Fruit fly (Drosophila melanogaster) whole organism, embryonic: Measurements from ENCODE around the gene Usp30.

Experiments used
- CG10462 ChIP-seq: fragments of 200-800 bp; sonication (Bioruptor generic); optimal IDR thresholded peaks from 2 replicates; lab custom pipeline; 2016; ENCODE audit warnings: missing biosample characterization, missing genetic modification characterization
- CG10979 ChIP-seq: fragments of 200-800 bp; sonication (Bioruptor generic); optimal IDR thresholded peaks from 2 replicates; lab custom pipeline; 2018; ENCODE audit warnings: missing biosample characterization, mild to moderate bottlenecking, missing genetic modification characterization, moderate library complexity
- CG11085 ChIP-seq: fragments of 200-800 bp; sonication (Bioruptor generic); IDR thresholded peaks from 2 replicates; pipeline ENCODE4 v1.3.6; 2022; ENCODE audit warnings: missing biosample characterization, missing genetic modification characterization
- CG1233 ChIP-seq: fragments of 200-800 bp; sonication (Bioruptor generic); optimal IDR thresholded peaks from 4 replicates; lab custom pipeline; 2018; ENCODE audit warnings: missing biosample characterization, mild to moderate bottlenecking, missing genetic modification characterization
- CG12391 ChIP-seq: fragments of 200-800 bp; sonication (Bioruptor generic); optimal IDR thresholded peaks from 3 replicates; lab custom pipeline; 2018; ENCODE audit warnings: missing biosample characterization, mild to moderate bottlenecking, missing genetic modification characterization, moderate library complexity
- CG12659 ChIP-seq: fragments of 200-800 bp; sonication (Bioruptor generic); optimal IDR thresholded peaks from 3 replicates; lab custom pipeline; 2017; ENCODE audit warnings: mild to moderate bottlenecking, missing biosample characterization, missing genetic modification reagents, missing genetic modification characterization
- CG13123 ChIP-seq: fragments of 200-800 bp; sonication (Bioruptor generic); optimal IDR thresholded peaks from 2 replicates; lab custom pipeline; 2016; ENCODE audit warnings: missing biosample characterization, missing genetic modification characterization
- CG13287 ChIP-seq: fragments of 200-800 bp; sonication (Bioruptor generic); IDR thresholded peaks from 2 replicates; pipeline ENCODE4 v1.3.6; 2022; ENCODE audit warnings: missing biosample characterization, missing genetic modification characterization; ENCODE audit not compliant: partially characterized antibody
- CG14667 ChIP-seq: fragments of 200-800 bp; sonication (Bioruptor generic); IDR thresholded peaks from 2 replicates; pipeline ENCODE4 v1.3.6; 2022; ENCODE audit warnings: missing biosample characterization, missing genetic modification characterization
- CG15269 ChIP-seq: fragments of 200-800 bp; sonication (Bioruptor generic); optimal IDR thresholded peaks from 2 replicates; lab custom pipeline; 2018; ENCODE audit warnings: missing biosample characterization, mild to moderate bottlenecking, missing genetic modification characterization, moderate library complexity
- CG1603 ChIP-seq: fragments of 200-800 bp; sonication (Bioruptor generic); optimal IDR thresholded peaks from 2 replicates; lab custom pipeline; 2019; ENCODE audit warnings: missing biosample characterization, mild to moderate bottlenecking, missing genetic modification characterization, moderate library complexity
- CG18262 ChIP-seq: fragments of 200-800 bp; optimal IDR thresholded peaks from 3 replicates; lab custom pipeline; 2019; ENCODE audit warnings: missing biosample characterization, mild to moderate bottlenecking, missing genetic modification characterization, moderate library complexity
- CG30403 ChIP-seq: fragments of 200-800 bp; sonication (Bioruptor generic); optimal IDR thresholded peaks from 3 replicates; lab custom pipeline; 2016; ENCODE audit warnings: missing biosample characterization, missing genetic modification characterization
- CG31224 ChIP-seq: fragments of 200-800 bp; sonication (Bioruptor generic); IDR thresholded peaks from 2 replicates; pipeline ENCODE4 v1.3.6; 2022; ENCODE audit warnings: missing biosample characterization, missing genetic modification characterization
- CG3726 ChIP-seq: fragments of 200-800 bp; sonication (Bioruptor generic); IDR thresholded peaks from 3 replicates; pipeline ENCODE4, ENCODE4 v1.3.6; 2022; ENCODE audit warnings: missing biosample characterization, missing genetic modification characterization
- CG4282 ChIP-seq: fragments of 200-800 bp; sonication (Bioruptor generic); optimal IDR thresholded peaks from 2 replicates; lab custom pipeline; 2016; ENCODE audit warnings: missing biosample characterization, missing genetic modification characterization
- CG8290 ChIP-seq, 3 experiments: fragments of 200-800 bp; sonication (Bioruptor generic); optimal IDR thresholded peaks; 2 replicates each; lab custom pipeline; 2016 to 2019; ENCODE audit warnings: missing biosample characterization in 3 of 3, missing genetic modification characterization in 3 of 3, mild to moderate bottlenecking in 2 of 3, moderate library complexity in 1 of 3
- CG8924 ChIP-seq: fragments of 200-800 bp; optimal IDR thresholded peaks from 3 replicates; lab custom pipeline; 2019; ENCODE audit warnings: missing biosample characterization, mild to moderate bottlenecking, missing genetic modification characterization, moderate library complexity
- Chrac-16 ChIP-seq: fragments of 200-800 bp; sonication (Bioruptor generic); optimal IDR thresholded peaks from 3 replicates; lab custom pipeline; 2016; ENCODE audit warnings: missing biosample characterization, missing genetic modification characterization
- D ChIP-seq, 2 experiments: fragments of 200-800 bp in 1 of 2; fragments of >200 bp in 1 of 2; sonication (Bioruptor generic) in 1 of 2; optimal IDR thresholded peaks; 2 replicates in 1 of 2; 3 replicates in 1 of 2; lab custom pipeline; 2017; ENCODE audit warnings: mild to moderate bottlenecking in 1 of 2, missing biosample characterization in 1 of 2, missing genetic modification characterization in 1 of 2, missing genetic modification reagents in 1 of 2
- Doc3 ChIP-seq: fragments of 200-800 bp; sonication (Bioruptor generic); IDR thresholded peaks from 3 replicates; pipeline ENCODE4 v1.3.6; 2022; ENCODE audit warnings: missing biosample characterization, missing genetic modification characterization; ENCODE audit not compliant: partially characterized antibody
- Dp ChIP-seq: fragments of 200-800 bp; sonication (Bioruptor generic); optimal IDR thresholded peaks from 2 replicates; lab custom pipeline; 2018; ENCODE audit warnings: missing biosample characterization, mild to moderate bottlenecking, missing genetic modification characterization, moderate library complexity
- Drgx ChIP-seq: fragments of 200-800 bp; sonication (Bioruptor generic); IDR thresholded peaks from 2 replicates; pipeline ENCODE4 v1.3.6; 2022; ENCODE audit warnings: missing biosample characterization, missing genetic modification characterization
- HLH3B ChIP-seq: fragments of 200-800 bp; sonication (Bioruptor generic); IDR thresholded peaks from 2 replicates; pipeline ENCODE4 v1.3.6; 2022; ENCODE audit warnings: missing biosample characterization, missing genetic modification characterization
- MESR4 ChIP-seq: fragments of 200-800 bp; sonication (Bioruptor generic); optimal IDR thresholded peaks from 2 replicates; lab custom pipeline; 2018; ENCODE audit warnings: missing biosample characterization, mild to moderate bottlenecking, missing genetic modification characterization, moderate library complexity
- Meics ChIP-seq: fragments of 200-800 bp; sonication (Bioruptor generic); optimal IDR thresholded peaks from 2 replicates; lab custom pipeline; 2017; ENCODE audit warnings: missing biosample characterization, mild to moderate bottlenecking, missing genetic modification characterization
- NC2α ChIP-seq: fragments of 200-800 bp; sonication (Bioruptor generic); optimal IDR thresholded peaks from 2 replicates; lab custom pipeline; 2016; ENCODE audit warnings: missing biosample characterization, missing genetic modification characterization
- Poxn ChIP-seq: fragments of 200-800 bp; sonication (Bioruptor generic); IDR thresholded peaks from 2 replicates; pipeline ENCODE4 v1.3.6; 2022; ENCODE audit warnings: missing biosample characterization, missing genetic modification characterization
- Sox100B ChIP-seq: fragments of 200-800 bp; sonication (Bioruptor generic); optimal IDR thresholded peaks from 3 replicates; lab custom pipeline; 2018; ENCODE audit warnings: missing biosample characterization, mild to moderate bottlenecking, missing genetic modification characterization
- Xbp1 ChIP-seq: fragments of 200-800 bp; sonication (Bioruptor generic); optimal IDR thresholded peaks from 3 replicates; lab custom pipeline; 2016; ENCODE audit warnings: missing biosample characterization, mild to moderate bottlenecking, missing genetic modification characterization
- Xrp1 ChIP-seq: fragments of 200-800 bp; sonication (Bioruptor generic); IDR thresholded peaks from 2 replicates; pipeline ENCODE4 v1.3.6; 2022; ENCODE audit warnings: missing biosample characterization, missing genetic modification characterization
- ara ChIP-seq: fragments of 200-800 bp; sonication (Bioruptor generic); IDR thresholded peaks from 2 replicates; pipeline ENCODE4 v1.3.6; 2022; ENCODE audit warnings: missing biosample characterization, missing genetic modification characterization
- bigmax ChIP-seq: fragments of 200-800 bp; sonication (Bioruptor generic); optimal IDR thresholded peaks from 2 replicates; lab custom pipeline; 2018; ENCODE audit warnings: missing biosample characterization, mild to moderate bottlenecking, missing genetic modification characterization
- bsh ChIP-seq, 2 experiments: fragments of 200-800 bp; sonication (Bioruptor generic); optimal IDR thresholded peaks; 2 replicates each; lab custom pipeline; 2017 to 2018; ENCODE audit warnings: mild to moderate bottlenecking in 2 of 2, missing biosample characterization in 2 of 2, missing genetic modification characterization in 2 of 2, moderate library complexity in 1 of 2
- cad ChIP-seq: fragments of >200 bp; optimal IDR thresholded peaks from 2 replicates; lab custom pipeline; 2017; ENCODE audit warnings: missing biosample characterization, missing genetic modification characterization
- corto ChIP-seq: fragments of 200-800 bp; sonication (Bioruptor generic); optimal IDR thresholded peaks from 2 replicates; lab custom pipeline; 2016; ENCODE audit warnings: missing biosample characterization, mild to moderate bottlenecking, missing genetic modification characterization, moderate library complexity
- danr ChIP-seq: fragments of 200-800 bp; sonication (Bioruptor generic); IDR thresholded peaks from 2 replicates; pipeline ENCODE4 v1.3.6; 2022; ENCODE audit warnings: missing biosample characterization, missing genetic modification characterization
- dmrt11E ChIP-seq: fragments of 200-800 bp; sonication (Bioruptor generic); optimal IDR thresholded peaks from 3 replicates; lab custom pipeline; 2018; ENCODE audit warnings: missing biosample characterization, mild to moderate bottlenecking, missing genetic modification characterization, moderate library complexity
- fd96Cb ChIP-seq: fragments of 200-800 bp; sonication (Bioruptor generic); optimal IDR thresholded peaks from 2 replicates; lab custom pipeline; 2018; ENCODE audit warnings: missing biosample characterization, mild to moderate bottlenecking, missing genetic modification characterization, moderate library complexity
- grau ChIP-seq: fragments of 200-800 bp; optimal IDR thresholded peaks from 3 replicates; lab custom pipeline; 2019; ENCODE audit warnings: missing biosample characterization, mild to moderate bottlenecking, missing genetic modification characterization, moderate library complexity
- hth ChIP-seq: fragments of >200 bp; optimal IDR thresholded peaks from 2 replicates; lab custom pipeline; 2017; ENCODE audit warnings: inconsistent platforms
- ind ChIP-seq: fragments of 200-800 bp; sonication (Bioruptor generic); optimal IDR thresholded peaks from 3 replicates; lab custom pipeline; 2016; ENCODE audit warnings: missing biosample characterization, missing genetic modification characterization
- ken ChIP-seq: fragments of 200-800 bp; sonication (Bioruptor generic); IDR thresholded peaks from 3 replicates; pipeline ENCODE4 v1.3.6; 2022; ENCODE audit warnings: missing biosample characterization, missing genetic modification characterization
- lola ChIP-seq, 3 experiments: fragments of >200 bp in 2 of 3; fragments of 200-800 bp in 1 of 3; sonication (Bioruptor generic) in 1 of 3; optimal IDR thresholded peaks; 2 replicates each; lab custom pipeline; 2017 to 2019; ENCODE audit warnings: missing biosample characterization in 3 of 3, missing genetic modification characterization in 3 of 3, mild to moderate bottlenecking in 1 of 3, moderate library complexity in 1 of 3
- sens ChIP-seq: fragments of 200-800 bp; sonication (Bioruptor generic); peaks from one replicate; lab custom pipeline; 2016; ENCODE audit warnings: missing biosample characterization, missing genetic modification characterization
- slbo ChIP-seq: fragments of 200-800 bp; sonication (Bioruptor generic); IDR thresholded peaks from 2 replicates; pipeline ENCODE4 v1.3.6; 2022; ENCODE audit warnings: missing biosample characterization, missing genetic modification characterization
- so ChIP-seq: fragments of 200-800 bp; sonication (Bioruptor generic); IDR thresholded peaks from 3 replicates; pipeline ENCODE4 v1.3.6; 2022; ENCODE audit warnings: missing biosample characterization, missing genetic modification characterization
- tup ChIP-seq: fragments of 200-800 bp; sonication (Bioruptor generic); optimal IDR thresholded peaks from 2 replicates; lab custom pipeline; 2016; ENCODE audit warnings: missing biosample characterization, mild to moderate bottlenecking, missing genetic modification characterization, moderate library complexity
- unpg ChIP-seq: fragments of 200-800 bp; sonication (Bioruptor generic); optimal IDR thresholded peaks from 3 replicates; lab custom pipeline; 2018; ENCODE audit warnings: missing biosample characterization, mild to moderate bottlenecking, missing genetic modification characterization, moderate library complexity
- zf30C ChIP-seq: fragments of 200-800 bp; sonication (Bioruptor generic); optimal IDR thresholded peaks from 3 replicates; lab custom pipeline; 2018; ENCODE audit warnings: missing biosample characterization, mild to moderate bottlenecking, missing genetic modification characterization

Usp30 gene

dm6 chrX:5924378-5924777, 44.8 kb upstream of the Usp30 start (continued):
- no peak for TF ChIP-seq D (optimal IDR thresholded peaks at IDR 0.05; lab: Kevin White, UChicago)
- peak; percentile 17 for TF ChIP-seq D (GFP tag; optimal IDR thresholded peaks at IDR 0.05; lab: Kevin White, UChicago)
- TF ChIP-seq slbo (GFP tag; lab: Robert Waterston, UW): peak; percentile 33; the same call in 1 of the 2 replicates
- TF ChIP-seq Sox100B: peak; percentile 26
- peak; percentile 56 for TF ChIP-seq CG10979 (tag; lab: Kevin White, UChicago)
- TF ChIP-seq hth (lab: Kevin White, UChicago): no peak
- no peak for TF ChIP-seq ara (GFP tag; lab: Robert Waterston, UW)
- TF ChIP-seq CG13287: no peak
- peak; percentile 3 for TF ChIP-seq CG12659 (GFP tag; lab: Kevin White, UChicago)
- peak; percentile 4 for TF ChIP-seq CG15269 (tag; lab: Kevin White, UChicago)
- TF ChIP-seq bsh (GFP tag; optimal IDR thresholded peaks at IDR 0.05; lab: Kevin White, UChicago): peak; percentile 60 to 82
- no peak for TF ChIP-seq Doc3 (GFP tag; lab: Robert Waterston, UW)
- TF ChIP-seq fd96Cb (tag; lab: Kevin White, UChicago): peak; percentile 23
- no peak for TF ChIP-seq CG10462 (GFP tag; lab: Kevin White, UChicago)
- peak in 1 of 3 experiments; percentile 8 for TF ChIP-seq lola (GFP tag; optimal IDR thresholded peaks at IDR 0.05; lab: Kevin White, UChicago)
- TF ChIP-seq Drgx: peak; percentile 53; the same call in 1 of the 2 replicates
- peak; percentile 58 for TF ChIP-seq Xrp1 (GFP tag; lab: Robert Waterston, UW)
- peak; percentile 18 for TF ChIP-seq ind (GFP tag; lab: Kevin White, UChicago)
- TF ChIP-seq zf30C (GFP tag; lab: Kevin White, UChicago): no peak
- no peak for TF ChIP-seq Dp (GFP tag; lab: Kevin White, UChicago)
- TF ChIP-seq danr (GFP tag; lab: Robert Waterston, UW): no peak
- TF ChIP-seq HLH3B (GFP tag; lab: Robert Waterston, UW): no peak
- no peak for TF ChIP-seq ken (GFP tag; lab: Robert Waterston, UW)
- TF ChIP-seq Poxn (GFP tag; lab: Robert Waterston, UW): no peak
- peak; percentile 5 for TF ChIP-seq Chrac-16
- TF ChIP-seq CG1603: peak; percentile 49
- TF ChIP-seq CG8290 (GFP tag; optimal IDR thresholded peaks at IDR 0.05; lab: Kevin White, UChicago): no peak
- TF ChIP-seq CG8290 (tag; optimal IDR thresholded peaks at IDR 0.05; lab: Kevin White, UChicago): no peak
- TF ChIP-seq grau (tag; lab: Kevin White, UChicago): peak; percentile 44
- TF ChIP-seq MESR4 (GFP tag; lab: Kevin White, UChicago): no peak
- TF ChIP-seq CG30403: peak; percentile 44
- TF ChIP-seq Meics (GFP tag; lab: Kevin White, UChicago): peak; percentile 28
- no peak for TF ChIP-seq CG31224
- peak; percentile 27 for TF ChIP-seq CG12391
- peak; percentile 2 for TF ChIP-seq CG8924 (tag; lab: Kevin White, UChicago)
- TF ChIP-seq cad (GFP tag; lab: Kevin White, UChicago): no peak
- peak; percentile 17 for TF ChIP-seq dmrt11E (tag; lab: Kevin White, UChicago)
- TF ChIP-seq Xbp1 (GFP tag; lab: Kevin White, UChicago): no peak
- TF ChIP-seq bigmax: no peak
- TF ChIP-seq CG1233 (GFP tag; lab: Kevin White, UChicago): no peak
- TF ChIP-seq CG4282 (GFP tag; lab: Kevin White, UChicago): no peak
- TF ChIP-seq sens (GFP tag; lab: Kevin White, UChicago): peak; percentile 70
- TF ChIP-seq NC2α: no peak
- TF ChIP-seq so: no peak
- TF ChIP-seq tup (GFP tag; lab: Kevin White, UChicago): no peak
- no peak for TF ChIP-seq CG11085 (GFP tag; lab: Robert Waterston, UW)
- peak; percentile 45 for TF ChIP-seq unpg (GFP tag; lab: Kevin White, UChicago)
- TF ChIP-seq CG14667 (GFP tag; lab: Robert Waterston, UW): no peak
- peak; percentile 32 for TF ChIP-seq CG18262 (tag; lab: Kevin White, UChicago)
- no peak for TF ChIP-seq CG13123 (GFP tag; lab: Kevin White, UChicago)
- TF ChIP-seq corto (GFP tag; lab: Kevin White, UChicago): no peak
- no peak for TF ChIP-seq CG3726 (GFP tag; lab: Robert Waterston, UW)
